Worm (Caenorhabditis elegans): Measurements from ENCODE around the gene pqn-39.

DNA sequence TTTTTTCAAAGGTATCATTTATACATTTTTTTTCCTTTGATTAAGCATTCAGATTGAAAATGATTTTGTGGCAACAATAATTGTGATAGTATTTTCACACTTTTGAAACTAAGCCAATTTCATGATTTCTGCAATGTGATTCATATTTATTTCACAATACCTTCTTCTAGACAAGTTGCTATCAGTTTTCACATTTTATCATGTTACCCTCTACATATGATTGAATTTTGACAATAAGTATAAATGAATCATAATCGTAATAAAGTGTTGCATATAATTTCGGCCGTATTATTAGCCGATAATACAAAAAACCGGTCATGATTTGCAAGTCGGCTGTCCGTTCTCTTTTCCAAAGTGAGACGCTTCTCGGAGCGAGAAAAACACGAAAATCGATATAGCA, 9.1 kb downstream of the pqn-39 start:
- TF ChIP-seq W03F9.2 (tag; optimal IDR thresholded peaks at IDR 0.05) (no peak), dao-5 (tag; optimal IDR thresholded peaks at IDR 0.05) (no peak), him-1 (tag; optimal IDR thresholded peaks at IDR 0.05) (no peak)

Measured in whole organism, L4/young adult.